Fruit fly (Drosophila melanogaster): Measurements from ENCODE around the gene CG14298.

DNA sequence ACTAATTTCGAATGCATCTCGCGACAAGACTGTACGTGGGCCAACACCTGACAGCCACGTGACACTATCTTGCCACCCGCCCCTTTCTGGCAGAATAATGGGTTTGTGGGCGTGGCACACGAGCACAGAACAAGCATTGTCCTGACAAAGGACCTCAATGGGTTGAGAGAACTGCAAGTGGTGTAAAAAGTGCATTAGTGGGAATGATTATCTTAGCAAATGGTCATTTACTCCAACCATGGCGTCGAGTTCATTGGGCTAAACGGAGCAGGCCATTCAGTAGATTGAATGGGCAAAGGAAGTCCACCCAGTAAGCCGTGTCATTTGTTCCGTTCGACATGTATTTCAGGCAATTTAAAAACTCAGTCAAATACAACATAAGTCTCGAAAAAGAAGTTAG lies 22.5 kb downstream of the CG14298 start, which contains the start of gene CG14297:
- TF ChIP-seq usp (GFP tag; optimal IDR thresholded peaks at IDR 0.05) = no peak
- no peak for TF ChIP-seq EcR (GFP tag; optimal IDR thresholded peaks at IDR 0.05)
- TF ChIP-seq CG8478 (optimal IDR thresholded peaks at IDR 0.05) = no peak
- no peak for TF ChIP-seq Dll (optimal IDR thresholded peaks at IDR 0.05)
- TF ChIP-seq psq (optimal IDR thresholded peaks at IDR 0.05) = no peak
- no peak for TF ChIP-seq pan (optimal IDR thresholded peaks at IDR 0.05)

Measured in whole organism.